Worm (Caenorhabditis elegans) whole organism, L4/young adult: ENCODE results near the gene ifd-2.
A peak's percentile ranks its signal among the peaks of the same experiment; 100 is the strongest.

Experiments used
- W03F9.2 ChIP-seq: fragments of 150-350 bp; optimal IDR thresholded peaks from 2 replicates; lab custom pipeline; 2014; ENCODE audit warnings: missing biosample characterization, missing genetic modification characterization
- dao-5 ChIP-seq: sonication (generic microtip); optimal IDR thresholded peaks from 2 replicates; lab custom pipeline; 2016; ENCODE audit warnings: missing genotype, missing genetic modification characterization, moderate library complexity, missing compliant biosample characterization
- him-1 ChIP-seq: sonication (generic microtip); optimal IDR thresholded peaks from 2 replicates; lab custom pipeline; 2016; ENCODE audit warnings: missing genotype, missing genetic modification reagents, missing genetic modification characterization, missing compliant biosample characterization

Gene ifd-2

DNA sequence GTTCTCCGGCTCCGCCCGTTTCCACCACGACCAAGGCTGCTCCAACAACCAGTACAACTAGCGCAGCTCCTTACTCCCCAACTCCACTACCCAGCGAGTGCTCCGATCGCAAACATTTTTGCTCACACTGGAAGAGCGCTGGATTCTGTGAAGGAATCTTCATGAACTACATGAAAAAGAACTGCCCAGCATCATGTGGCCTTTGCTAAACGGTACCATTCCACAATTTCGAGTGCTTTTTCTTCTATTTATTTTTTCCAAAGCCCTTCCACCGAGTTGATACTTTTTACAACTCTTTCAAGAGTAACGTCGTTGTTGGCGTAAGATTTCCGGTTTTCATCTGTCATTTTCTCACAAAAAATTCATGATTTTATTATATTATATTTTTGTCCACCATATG is 35.7 kb downstream of the ifd-2 start:
- TF ChIP-seq W03F9.2 (no peak), him-1 (no peak), dao-5 (tag; lab: Kevin White, UChicago) (no peak)

DNA sequence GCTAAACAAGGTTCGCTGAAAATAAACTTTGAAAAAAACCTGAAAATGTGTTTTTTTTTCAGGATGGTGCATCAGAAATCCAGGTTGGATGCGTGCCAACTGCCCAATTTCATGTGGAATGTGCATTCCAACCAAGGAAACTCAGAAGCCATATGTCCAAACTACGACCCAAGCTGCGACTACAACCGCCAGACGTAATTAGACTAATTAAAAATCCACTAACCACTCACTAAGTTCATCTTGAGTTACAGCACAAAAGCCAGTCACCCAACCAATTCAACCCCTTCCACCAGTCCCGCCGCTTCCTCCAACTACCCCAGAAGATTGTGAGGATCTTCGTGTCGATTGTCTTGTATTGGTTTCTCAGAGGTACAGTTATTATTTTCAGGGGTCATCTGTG is 36.5 kb downstream of the ifd-2 start:
- TF ChIP-seq dao-5 (tag; lab: Kevin White, UChicago) (no peak), W03F9.2 (no peak), him-1 (no peak)

DNA sequence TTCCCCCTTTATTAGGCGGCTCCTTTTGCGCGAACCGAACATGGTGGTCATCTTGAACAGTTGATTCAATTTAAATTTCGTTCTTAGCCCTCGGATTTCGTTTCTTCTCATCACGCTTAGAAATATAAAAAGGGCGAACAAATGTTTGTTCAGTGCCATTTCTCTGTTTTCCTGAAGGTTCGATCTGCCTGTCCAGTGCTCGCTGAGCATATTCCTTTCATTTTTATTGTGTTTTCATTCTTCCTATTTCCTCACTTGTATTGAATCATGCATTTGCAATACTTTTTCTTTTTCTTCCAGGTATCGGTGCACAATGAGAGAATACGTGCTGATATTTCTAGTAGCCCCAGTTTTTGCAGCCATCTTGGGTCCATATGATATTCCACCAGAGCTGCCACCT is 38.3 kb downstream of the ifd-2 start, which contains the start of gene nas-15:
TSS of gene nas-15 (plus strand) at position 301 of the 400 bp plus-strand sequence.
- TF ChIP-seq W03F9.2 (no peak), dao-5 (tag; lab: Kevin White, UChicago) (no peak), him-1 (no peak)

DNA sequence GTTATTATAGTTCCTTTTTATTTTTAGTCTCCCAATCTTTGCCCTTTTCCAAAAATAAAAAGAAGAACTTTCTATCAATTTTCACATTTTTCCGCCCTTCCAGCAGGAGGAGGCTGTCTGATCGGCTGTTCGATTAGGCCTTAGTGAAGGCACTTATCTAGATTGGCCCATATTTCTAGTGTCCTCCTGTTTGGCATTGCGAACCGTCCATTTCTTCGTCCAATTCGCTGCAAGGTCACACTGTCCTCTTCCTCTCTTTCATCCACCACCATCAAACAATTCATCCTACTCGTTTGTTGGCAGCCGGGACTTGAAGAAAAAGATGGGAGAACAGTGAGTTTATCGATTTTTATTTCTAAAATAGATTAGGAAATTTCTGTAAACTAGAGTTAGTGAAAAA is 43.5 kb downstream of the ifd-2 start, which contains the start of gene T04G9.4:
TSS of gene T04G9.4 (plus strand) at position 293 of the 400 bp plus-strand sequence.
- TF ChIP-seq him-1 (no peak), dao-5 (tag; lab: Kevin White, UChicago) (no peak)

DNA sequence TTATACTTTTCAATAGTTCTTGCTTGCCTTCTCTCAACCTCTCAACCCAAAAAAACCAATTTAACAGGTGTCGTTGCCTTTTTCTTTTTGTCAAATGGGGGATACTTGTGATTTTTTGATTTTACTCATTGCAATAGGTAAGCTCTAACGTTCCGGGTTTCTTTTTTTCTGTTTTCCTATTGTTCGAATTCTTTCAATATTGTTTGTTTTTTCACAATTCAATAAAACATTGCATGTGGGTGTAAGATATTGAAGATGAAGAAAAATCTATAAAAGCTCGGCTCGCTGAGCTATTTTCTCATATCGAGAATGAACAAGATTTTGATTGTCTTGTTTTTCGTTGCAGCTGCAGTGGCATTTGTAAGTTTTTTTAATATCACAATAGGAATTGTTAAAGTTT is 45.2 kb downstream of the ifd-2 start, which contains the start of gene T04G9.7:
TSS of gene T04G9.7 (plus strand) at position 301 of the 400 bp plus-strand sequence.
- no peak for TF ChIP-seq dao-5 (tag; lab: Kevin White, UChicago)
- no peak for TF ChIP-seq W03F9.2
- no peak for TF ChIP-seq him-1

ce11 chrX:769550-769949 is 46.2 kb downstream of the ifd-2 start:
- TF ChIP-seq him-1, result no peak
- no peak for TF ChIP-seq W03F9.2
- TF ChIP-seq dao-5 (tag; lab: Kevin White, UChicago), result no peak

DNA sequence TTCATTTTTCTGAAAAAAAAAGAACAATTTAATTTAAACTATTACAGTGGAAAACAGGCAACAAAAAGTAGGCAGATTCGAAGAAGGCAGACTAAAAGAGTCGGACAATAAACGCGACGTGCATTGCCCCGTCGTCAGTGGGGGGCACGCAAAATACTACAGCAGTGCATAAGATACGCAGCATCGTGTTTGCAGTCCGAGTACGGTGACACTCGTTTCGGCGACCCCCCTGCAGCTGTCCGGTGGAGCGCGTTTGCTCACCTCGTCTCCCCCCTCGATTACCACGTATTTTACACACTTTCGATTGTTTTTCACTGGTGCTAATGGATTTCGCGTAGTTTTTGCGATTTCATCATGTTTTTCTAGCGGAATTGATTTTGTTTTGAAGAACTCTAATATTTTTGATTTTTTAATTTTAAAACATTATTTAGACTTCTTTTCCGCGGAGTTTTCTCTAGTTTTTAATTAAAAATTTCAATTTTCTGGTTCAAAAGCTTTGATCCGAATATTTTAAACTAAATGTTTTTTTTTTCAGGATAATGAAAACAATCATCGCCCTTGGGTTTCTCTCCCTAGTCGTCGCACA is 47.6 kb downstream of the ifd-2 start, which contains the start of the genes trap-2 and ile-2:
TSS of gene trap-2 (minus strand) at position 9 of the 586 bp plus-strand sequence.
TSS of gene ile-2 (plus strand) at position 536 of the 586 bp plus-strand sequence.
- TF ChIP-seq dao-5 (tag; lab: Kevin White, UChicago) (peak; percentile 23), W03F9.2 (peak; percentile 81), him-1 (peak; percentile 51)
